Fruit fly (Drosophila melanogaster) whole organism, embryonic: Measurements from ENCODE around the gene CG5853.

Experiments used
- CG11695 ChIP-seq: fragments of 200-800 bp; sonication (Bioruptor generic); IDR thresholded peaks from 3 replicates; pipeline ENCODE4 v1.3.6; 2022; ENCODE audit warnings: missing biosample characterization, missing genetic modification characterization
- CG1233 ChIP-seq: fragments of 200-800 bp; sonication (Bioruptor generic); optimal IDR thresholded peaks from 4 replicates; lab custom pipeline; 2018; ENCODE audit warnings: missing biosample characterization, mild to moderate bottlenecking, missing genetic modification characterization
- CG14014 ChIP-seq: fragments of 200-800 bp; sonication (Bioruptor generic); IDR thresholded peaks from 2 replicates; pipeline ENCODE4 v1.3.6; 2022; ENCODE audit warnings: missing biosample characterization, missing genetic modification characterization
- CG14710 ChIP-seq: fragments of 200-800 bp; sonication (Bioruptor generic); optimal IDR thresholded peaks from 3 replicates; lab custom pipeline; 2019; ENCODE audit warnings: missing biosample characterization, mild to moderate bottlenecking, missing genetic modification characterization, moderate library complexity
- CG15479 ChIP-seq: fragments of 200-800 bp; sonication (Bioruptor generic); optimal IDR thresholded peaks from 3 replicates; lab custom pipeline; 2019; ENCODE audit warnings: missing biosample characterization, mild to moderate bottlenecking, missing genetic modification characterization, moderate library complexity
- CG15601 ChIP-seq: fragments of 200-800 bp; sonication (Bioruptor generic); optimal IDR thresholded peaks from 3 replicates; lab custom pipeline; 2019; ENCODE audit warnings: missing biosample characterization, mild to moderate bottlenecking, missing genetic modification characterization, moderate library complexity
- CG16863 ChIP-seq: fragments of 200-800 bp; sonication (Bioruptor generic); optimal IDR thresholded peaks from 3 replicates; lab custom pipeline; 2016; ENCODE audit warnings: missing biosample characterization, missing genetic modification characterization
- CG17186 ChIP-seq: fragments of 200-800 bp; sonication (Bioruptor generic); optimal IDR thresholded peaks from 3 replicates; lab custom pipeline; 2017; ENCODE audit warnings: missing biosample characterization, missing genetic modification reagents, missing genetic modification characterization
- CG18599 ChIP-seq: fragments of 200-800 bp; sonication (Bioruptor generic); optimal IDR thresholded peaks from 3 replicates; lab custom pipeline; 2017; ENCODE audit warnings: missing biosample characterization, missing genetic modification characterization, mild to moderate bottlenecking, moderate library complexity, missing genetic modification reagents
- CG2202 ChIP-seq: fragments of 200-800 bp; sonication (Bioruptor generic); optimal IDR thresholded peaks from 2 replicates; lab custom pipeline; 2018; ENCODE audit warnings: missing biosample characterization, mild to moderate bottlenecking, missing genetic modification characterization
- CG2875 ChIP-seq: fragments of 200-800 bp; sonication (Bioruptor generic); optimal IDR thresholded peaks from 2 replicates; lab custom pipeline; 2017; ENCODE audit warnings: missing biosample characterization, mild to moderate bottlenecking, missing genetic modification characterization, missing genetic modification reagents
- CG30431 ChIP-seq: fragments of 200-800 bp; sonication (Bioruptor generic); optimal IDR thresholded peaks from 2 replicates; lab custom pipeline; 2017; ENCODE audit warnings: missing biosample characterization, missing genetic modification characterization
- CG32772 ChIP-seq: fragments of 200-800 bp; sonication (Bioruptor generic); IDR thresholded peaks from 2 replicates; pipeline ENCODE4 v1.3.6; 2022; ENCODE audit warnings: missing biosample characterization, missing genetic modification characterization
- CG3407 ChIP-seq: fragments of 200-800 bp; sonication (Bioruptor generic); optimal IDR thresholded peaks from 2 replicates; lab custom pipeline; 2018; ENCODE audit warnings: missing biosample characterization, mild to moderate bottlenecking, missing genetic modification characterization
- CG3847 ChIP-seq: fragments of 200-800 bp; sonication (Bioruptor generic); IDR thresholded peaks from 2 replicates; pipeline ENCODE4 v1.3.6; 2022; ENCODE audit warnings: missing biosample characterization, missing genetic modification characterization
- CG43689 ChIP-seq: fragments of 200-800 bp; sonication (Bioruptor generic); IDR thresholded peaks from 2 replicates; pipeline ENCODE4 v1.3.6; 2022; ENCODE audit warnings: missing biosample characterization, missing genetic modification characterization
- CG4404 ChIP-seq: fragments of 200-800 bp; sonication (Bioruptor generic); IDR thresholded peaks from 2 replicates; pipeline ENCODE4 v1.3.6; 2022; ENCODE audit warnings: missing biosample characterization, missing genetic modification characterization
- CG6272 ChIP-seq: fragments of 200-800 bp; sonication (Bioruptor generic); IDR thresholded peaks from 2 replicates; pipeline ENCODE4 v1.3.6; 2022; ENCODE audit warnings: missing biosample characterization, missing genetic modification characterization
- CG6765 ChIP-seq: fragments of 200-800 bp; sonication (Bioruptor generic); optimal IDR thresholded peaks from 3 replicates; lab custom pipeline; 2017; ENCODE audit warnings: missing biosample characterization, mild to moderate bottlenecking, missing genetic modification characterization
- CG9876 ChIP-seq: fragments of 200-800 bp; sonication (Bioruptor generic); optimal IDR thresholded peaks from 2 replicates; lab custom pipeline; 2016; ENCODE audit warnings: missing biosample characterization, missing genetic modification characterization
- Chrac-16 ChIP-seq: fragments of 200-800 bp; sonication (Bioruptor generic); optimal IDR thresholded peaks from 3 replicates; lab custom pipeline; 2016; ENCODE audit warnings: missing biosample characterization, missing genetic modification characterization
- D ChIP-seq, 2 experiments: fragments of 200-800 bp in 1 of 2; fragments of >200 bp in 1 of 2; sonication (Bioruptor generic) in 1 of 2; optimal IDR thresholded peaks; 2 replicates in 1 of 2; 3 replicates in 1 of 2; lab custom pipeline; 2017; ENCODE audit warnings: mild to moderate bottlenecking in 1 of 2, missing biosample characterization in 1 of 2, missing genetic modification characterization in 1 of 2, missing genetic modification reagents in 1 of 2
- Dad ChIP-seq: fragments of 200-800 bp; sonication (Bioruptor generic); optimal IDR thresholded peaks from 3 replicates; lab custom pipeline; 2016; ENCODE audit warnings: missing biosample characterization, missing genetic modification characterization
- Doc2 ChIP-seq: fragments of 200-800 bp; sonication (Bioruptor generic); IDR thresholded peaks from 2 replicates; pipeline ENCODE4 v1.3.6; 2022; ENCODE audit warnings: missing biosample characterization, missing genetic modification characterization
- Gug ChIP-seq: fragments of 200-800 bp; sonication (Bioruptor generic); IDR thresholded peaks from 4 replicates; pipeline ENCODE4 v1.3.6; 2022; ENCODE audit warnings: missing biosample characterization, missing genetic modification characterization
- Hey ChIP-seq: fragments of 200-800 bp; sonication (Bioruptor generic); optimal IDR thresholded peaks from 3 replicates; lab custom pipeline; 2018; ENCODE audit warnings: missing biosample characterization, mild to moderate bottlenecking, missing genetic modification characterization
- Lpt ChIP-seq: fragments of >200 bp; optimal IDR thresholded peaks from 2 replicates; lab custom pipeline; 2018; ENCODE audit warnings: missing biosample characterization, missing genetic modification characterization
- MBD-R2 ChIP-seq: fragments of 200-800 bp; sonication (Bioruptor generic); IDR thresholded peaks from 2 replicates; pipeline ENCODE4 v1.3.6; 2022; ENCODE audit warnings: missing biosample characterization, missing genetic modification characterization
- MESR4 ChIP-seq: fragments of 200-800 bp; sonication (Bioruptor generic); optimal IDR thresholded peaks from 2 replicates; lab custom pipeline; 2018; ENCODE audit warnings: missing biosample characterization, mild to moderate bottlenecking, missing genetic modification characterization, moderate library complexity
- Med ChIP-seq: fragments of 200-800 bp; sonication (Bioruptor generic); peaks from one replicate; lab custom pipeline; 2016; ENCODE audit warnings: missing biosample characterization, missing genetic modification characterization, mild to moderate bottlenecking, inconsistent platforms, moderate library complexity
- Ptx1 ChIP-seq: fragments of 200-800 bp; sonication (Bioruptor generic); IDR thresholded peaks from 2 replicates; pipeline ENCODE4 v1.3.6; 2022; ENCODE audit warnings: missing biosample characterization, missing genetic modification characterization
- Six4 ChIP-seq: fragments of 200-800 bp; sonication (Bioruptor generic); optimal IDR thresholded peaks from 2 replicates; lab custom pipeline; 2016; ENCODE audit warnings: missing biosample characterization, missing genetic modification characterization
- Sry-δ ChIP-seq: fragments of 200-800 bp; sonication (Bioruptor generic); optimal IDR thresholded peaks from 2 replicates; lab custom pipeline; 2016; ENCODE audit warnings: missing biosample characterization, missing genetic modification characterization
- ase ChIP-seq: fragments of 200-800 bp; sonication (Bioruptor generic); IDR thresholded peaks from 3 replicates; pipeline ENCODE4 v1.3.6; 2022; ENCODE audit warnings: missing biosample characterization, missing genetic modification characterization
- bab2 ChIP-seq: fragments of 200-800 bp; sonication (Bioruptor generic); optimal IDR thresholded peaks from 2 replicates; lab custom pipeline; 2016; ENCODE audit warnings: missing biosample characterization, missing genetic modification characterization
- bsh ChIP-seq, 2 experiments: fragments of 200-800 bp; sonication (Bioruptor generic); optimal IDR thresholded peaks; 2 replicates each; lab custom pipeline; 2017 to 2018; ENCODE audit warnings: mild to moderate bottlenecking in 2 of 2, missing biosample characterization in 2 of 2, missing genetic modification characterization in 2 of 2, moderate library complexity in 1 of 2
- cas ChIP-seq: fragments of 200-800 bp; sonication (Bioruptor generic); IDR thresholded peaks from 2 replicates; pipeline ENCODE4 v1.3.6; 2022; ENCODE audit warnings: missing biosample characterization, missing genetic modification characterization
- eve ChIP-seq, 2 experiments: fragments of >200 bp; optimal IDR thresholded peaks; 2 replicates each; lab custom pipeline; 2017; ENCODE audit warnings: missing biosample characterization in 2 of 2, missing genetic modification characterization in 2 of 2
- ham ChIP-seq: fragments of 200-800 bp; sonication (Bioruptor generic); IDR thresholded peaks from 2 replicates; pipeline ENCODE4 v1.3.6; 2022; ENCODE audit warnings: missing biosample characterization, missing genetic modification characterization
- ind ChIP-seq: fragments of 200-800 bp; sonication (Bioruptor generic); optimal IDR thresholded peaks from 3 replicates; lab custom pipeline; 2016; ENCODE audit warnings: missing biosample characterization, missing genetic modification characterization
- inv ChIP-seq: fragments of 200-800 bp; sonication (Bioruptor generic); IDR thresholded peaks from 2 replicates; pipeline ENCODE4 v1.3.6; 2022; ENCODE audit warnings: missing biosample characterization, missing genetic modification characterization; ENCODE audit not compliant: partially characterized antibody
- jigr1 ChIP-seq: fragments of 200-800 bp; sonication (Bioruptor generic); IDR thresholded peaks from 3 replicates; pipeline ENCODE4 v1.3.6; 2022; ENCODE audit warnings: missing biosample characterization, missing genetic modification characterization
- luna ChIP-seq: fragments of 200-800 bp; sonication (Bioruptor generic); optimal IDR thresholded peaks from 2 replicates; lab custom pipeline; 2016; ENCODE audit warnings: missing biosample characterization, missing genetic modification characterization
- mam ChIP-seq: fragments of 200-800 bp; sonication (Bioruptor generic); optimal IDR thresholded peaks from 3 replicates; lab custom pipeline; 2016; ENCODE audit warnings: missing biosample characterization, missing genetic modification characterization
- pb ChIP-seq: fragments of 200-800 bp; sonication (Bioruptor generic); optimal IDR thresholded peaks from 3 replicates; lab custom pipeline; 2016; ENCODE audit warnings: missing biosample characterization, missing genetic modification characterization
- pho ChIP-seq: fragments of 200-800 bp; sonication (Bioruptor generic); optimal IDR thresholded peaks from 2 replicates; lab custom pipeline; 2016; ENCODE audit warnings: missing biosample characterization, missing genetic modification characterization
- prd ChIP-seq, 3 experiments: fragments of >200 bp in 2 of 3; fragments of 200-800 bp in 1 of 3; sonication (Bioruptor generic) in 1 of 3; optimal IDR thresholded peaks in 2 of 3; IDR thresholded peaks in 1 of 3; 2 replicates in 2 of 3; 3 replicates in 1 of 3; pipeline versions ENCODE4 v1.3.6 to Lab custom; 2017 to 2022; ENCODE audit warnings: missing biosample characterization in 1 of 3, missing genetic modification characterization in 1 of 3
- psq ChIP-seq: fragments of 200-800 bp; sonication (Bioruptor generic); optimal IDR thresholded peaks from 2 replicates; lab custom pipeline; 2017; ENCODE audit warnings: missing biosample characterization, missing genetic modification characterization
- shn ChIP-seq: fragments of 200-800 bp; sonication (Bioruptor generic); optimal IDR thresholded peaks from 3 replicates; lab custom pipeline; 2016; ENCODE audit warnings: missing biosample characterization, missing genetic modification characterization
- sisA ChIP-seq: fragments of 200-800 bp; sonication (Bioruptor generic); IDR thresholded peaks from 2 replicates; pipeline ENCODE4 v1.3.6; 2022; ENCODE audit warnings: missing biosample characterization, missing genetic modification characterization
- tio ChIP-seq: fragments of 200-800 bp; sonication (Bioruptor generic); optimal IDR thresholded peaks from 2 replicates; lab custom pipeline; 2017; ENCODE audit warnings: missing biosample characterization, missing genetic modification characterization, inconsistent platforms

Gene CG5853

dm6 chr2L:9954119-9954518 lies 6.7 kb upstream of the CG5853 start, which contains the start of the genes CG13126 and CG4709 (continued):
- TF ChIP-seq prd (optimal IDR thresholded peaks at IDR 0.05; lab: Kevin White, UChicago), result no peak
- peak; percentile 92 for TF ChIP-seq prd (GFP tag; IDR thresholded peaks at IDR 0.05; lab: Robert Waterston, UW)
- peak; percentile 23 for TF ChIP-seq MESR4 (GFP tag; lab: Kevin White, UChicago)
- TF ChIP-seq CG3407, result peak; percentile 79
- TF ChIP-seq CG6272 (GFP tag; lab: Robert Waterston, UW), result peak; percentile 86
- TF ChIP-seq eve (GFP tag; optimal IDR thresholded peaks at IDR 0.05; lab: Kevin White, UChicago), result no peak
- TF ChIP-seq Sry-δ (GFP tag; lab: Kevin White, UChicago), result peak; percentile 24
- TF ChIP-seq luna (GFP tag; lab: Kevin White, UChicago), result no peak
- no peak for TF ChIP-seq CG9876
- no peak for TF ChIP-seq pho (GFP tag; lab: Kevin White, UChicago)
- TF ChIP-seq Chrac-16 (GFP tag; lab: Kevin White, UChicago), result peak; percentile 85
- peak; percentile 81 for TF ChIP-seq CG4404 (GFP tag; lab: Robert Waterston, UW)
- TF ChIP-seq Six4, result peak; percentile 90
- TF ChIP-seq jigr1 (GFP tag; lab: Robert Waterston, UW), result peak; percentile 35; the same call in 1 of the 3 replicates
- TF ChIP-seq CG43689 (GFP tag; lab: Robert Waterston, UW), result peak; percentile 61; the same call in 1 of the 2 replicates
- TF ChIP-seq ham (GFP tag; lab: Robert Waterston, UW), result no peak
- no peak for TF ChIP-seq inv (GFP tag; lab: Robert Waterston, UW)
- TF ChIP-seq CG15601 (tag; lab: Kevin White, UChicago), result peak; percentile 90
- TF ChIP-seq CG11695 (GFP tag; lab: Robert Waterston, UW), result peak; percentile 95
- TF ChIP-seq cas (GFP tag; lab: Robert Waterston, UW), result peak; percentile 72
- TF ChIP-seq Dad, result peak; percentile 57
- peak; percentile 85 for TF ChIP-seq CG2202 (tag; lab: Kevin White, UChicago)
- TF ChIP-seq D (optimal IDR thresholded peaks at IDR 0.05; lab: Kevin White, UChicago), result no peak
- peak; percentile 87 for TF ChIP-seq D (GFP tag; optimal IDR thresholded peaks at IDR 0.05; lab: Kevin White, UChicago)
- TF ChIP-seq Ptx1 (GFP tag; lab: Robert Waterston, UW), result peak; percentile 93
- TF ChIP-seq CG3847, result peak; percentile 84
- TF ChIP-seq ind (GFP tag; lab: Kevin White, UChicago), result peak; percentile 91
- TF ChIP-seq CG30431, result peak; percentile 71
- TF ChIP-seq bsh (GFP tag; optimal IDR thresholded peaks at IDR 0.05; lab: Kevin White, UChicago), result peak; percentile 63 to 92
- no peak for TF ChIP-seq Hey (tag; lab: Kevin White, UChicago)
- peak; percentile 19 for TF ChIP-seq CG17186 (GFP tag; lab: Kevin White, UChicago)
- TF ChIP-seq bab2 (GFP tag; lab: Kevin White, UChicago), result peak; percentile 6
- TF ChIP-seq MBD-R2 (GFP tag; lab: Robert Waterston, UW), result peak; percentile 99
- TF ChIP-seq CG32772 (GFP tag; lab: Robert Waterston, UW), result peak; percentile 89
- no peak for TF ChIP-seq shn (GFP tag; lab: Kevin White, UChicago)
- TF ChIP-seq CG18599 (GFP tag; lab: Kevin White, UChicago), result peak; percentile 96
- TF ChIP-seq Lpt, result no peak
- peak; percentile 89 for TF ChIP-seq ase (GFP tag; lab: Robert Waterston, UW)
- peak; percentile 48; the same call in 2 of the 4 replicates for TF ChIP-seq Gug (GFP tag; lab: Robert Waterston, UW)
- TF ChIP-seq tio (GFP tag; lab: Kevin White, UChicago), result peak; percentile 78
- no peak for TF ChIP-seq pb
- peak; percentile 97 for TF ChIP-seq CG14710 (tag; lab: Kevin White, UChicago)
- peak; percentile 90 for TF ChIP-seq CG1233 (GFP tag; lab: Kevin White, UChicago)
- TF ChIP-seq CG14014 (GFP tag; lab: Robert Waterston, UW), result peak; percentile 87
- peak; percentile 79 for TF ChIP-seq sisA
- peak; percentile 64 for TF ChIP-seq psq (GFP tag; lab: Kevin White, UChicago)
- TF ChIP-seq mam (GFP tag; lab: Kevin White, UChicago), result peak; percentile 46
- peak; percentile 88 for TF ChIP-seq CG6765 (GFP tag; lab: Kevin White, UChicago)
- TF ChIP-seq Doc2 (GFP tag; lab: Robert Waterston, UW), result no peak
- TF ChIP-seq Med (GFP tag; lab: Kevin White, UChicago), result peak; percentile 90
- no peak for TF ChIP-seq CG15479 (GFP tag; lab: Kevin White, UChicago)
- TF ChIP-seq CG16863 (GFP tag; lab: Kevin White, UChicago), result peak; percentile 24
- peak; percentile 77 for TF ChIP-seq CG2875 (GFP tag; lab: Kevin White, UChicago)
